Worm (Caenorhabditis elegans): ENCODE results near the gene tbc-9.
"Not testable (repeated sequence)": the region's sequence is repeated elsewhere in the genome, so short reads cannot be mapped to it uniquely, and the experiment has no call there.

Gene tbc-9

ce11 chrIV:13455200-13455599 is 47.5 kb downstream of the tbc-9 start, which contains the start of gene Y38H8A.7:
Gene Y38H8A.7 (plus strand): TSS chrIV:13455500.
- TF ChIP-seq unc-39 (tag; optimal IDR thresholded peaks at IDR 0.05); pha-4 (tag; optimal IDR thresholded peaks at IDR 0.05); sem-2 (GFP tag; optimal IDR thresholded peaks at IDR 0.05): not testable (repeated sequence)

- no peak for TF ChIP-seq lsy-2 (tag; optimal IDR thresholded peaks at IDR 0.05)
- TF ChIP-seq sptf-1 (tag; optimal IDR thresholded peaks at IDR 0.05) = no peak
- TF ChIP-seq pha-4 (tag; optimal IDR thresholded peaks at IDR 0.05) = no peak
- TF ChIP-seq M03D4.4 (tag; optimal IDR thresholded peaks at IDR 0.05) = no peak
- no peak for TF ChIP-seq elt-1 (tag; optimal IDR thresholded peaks at IDR 0.05; ENCODE audit: borderline replicate concordance, insufficient read depth)
- no peak for TF ChIP-seq elt-3 (tag; optimal IDR thresholded peaks at IDR 0.05)
- no peak for TF ChIP-seq mab-5 (tag; optimal IDR thresholded peaks at IDR 0.05)
- no peak for TF ChIP-seq ceh-39 (tag; optimal IDR thresholded peaks at IDR 0.05)
- TF ChIP-seq mls-2 (tag; optimal IDR thresholded peaks at IDR 0.05) = no peak
- TF ChIP-seq zip-8 (tag; optimal IDR thresholded peaks at IDR 0.05) = no peak
- no peak for TF ChIP-seq nhr-28 (tag; optimal IDR thresholded peaks at IDR 0.05)
These were observed 48.0 kb downstream of the tbc-9 start, which contains the start of gene uso-1 for ce11 chrIV:13454698-13455097. Gene uso-1 (minus strand): TSS chrIV:13454798.

ce11 chrIV:13453509-13453908 is 49.1 kb downstream of the tbc-9 start:
- TF ChIP-seq mep-1 (tag; optimal IDR thresholded peaks at IDR 0.05) (peak; percentile 54), sptf-1 (tag; optimal IDR thresholded peaks at IDR 0.05) (no peak)

- no peak for TF ChIP-seq hlh-1 (tag; optimal IDR thresholded peaks at IDR 0.05)
- no peak for TF ChIP-seq unc-120 (tag; optimal IDR thresholded peaks at IDR 0.05; ENCODE audit: poor library complexity, severe bottlenecking)
- no peak for TF ChIP-seq lin-13 (tag; optimal IDR thresholded peaks at IDR 0.05)
- no peak for TF ChIP-seq zip-8 (tag; optimal IDR thresholded peaks at IDR 0.05)
- TF ChIP-seq nhr-76 (tag; optimal IDR thresholded peaks at IDR 0.05) = no peak
- no peak for TF ChIP-seq elt-1 (tag; optimal IDR thresholded peaks at IDR 0.05; ENCODE audit: borderline replicate concordance, insufficient read depth)
- TF ChIP-seq unc-62 (GFP tag; optimal IDR thresholded peaks at IDR 0.05) = no peak
These were observed 51.9 kb downstream of the tbc-9 start for ce11 chrIV:13450740-13451139.

- no peak for TF ChIP-seq lsy-2 (tag; optimal IDR thresholded peaks at IDR 0.05)
- no peak for TF ChIP-seq nhr-28 (tag; optimal IDR thresholded peaks at IDR 0.05)
- no peak for TF ChIP-seq sem-2 (GFP tag; optimal IDR thresholded peaks at IDR 0.05)
- TF ChIP-seq ceh-39 (tag; optimal IDR thresholded peaks at IDR 0.05) = no peak
- TF ChIP-seq mls-2 (tag; optimal IDR thresholded peaks at IDR 0.05) = no peak
- no peak for TF ChIP-seq blmp-1 (tag; optimal IDR thresholded peaks at IDR 0.05)
- no peak for TF ChIP-seq flh-1 (GFP tag; optimal IDR thresholded peaks at IDR 0.05)
- TF ChIP-seq lin-32 (GFP tag; optimal IDR thresholded peaks at IDR 0.05) = no peak
- no peak for TF ChIP-seq unc-62 (GFP tag; optimal IDR thresholded peaks at IDR 0.05)
- TF ChIP-seq M03D4.4 (tag; optimal IDR thresholded peaks at IDR 0.05) = no peak
- TF ChIP-seq cnd-1 (tag; optimal IDR thresholded peaks at IDR 0.05) = no peak
These were observed 57.4 kb downstream of the tbc-9 start, which contains the start of gene mam-3 for ce11 chrIV:13445275-13445674. Gene mam-3 (minus strand): TSS chrIV:13445375.

ce11 chrIV:13441715-13442114 is 60.9 kb downstream of the tbc-9 start:
- TF ChIP-seq zip-8 (tag; optimal IDR thresholded peaks at IDR 0.05) = peak; percentile 90

- not testable (repeated sequence) for TF ChIP-seq cnd-1, lsy-2, blmp-1 (tag; optimal IDR thresholded peaks at IDR 0.05)
These were observed 68.8 kb downstream of the tbc-9 start, which contains the start of gene K09B11.5 for ce11 chrIV:13433904-13434303. Gene K09B11.5 (minus strand): TSS chrIV:13434004.

- TF ChIP-seq sptf-1 (tag; optimal IDR thresholded peaks at IDR 0.05) (no peak), lin-13 (tag; optimal IDR thresholded peaks at IDR 0.05) (no peak), ztf-11 (tag; optimal IDR thresholded peaks at IDR 0.05) (no peak), blmp-1 (tag; optimal IDR thresholded peaks at IDR 0.05) (no peak), ham-2 (GFP tag; optimal IDR thresholded peaks at IDR 0.05) (no peak), lsy-2 (tag; optimal IDR thresholded peaks at IDR 0.05) (no peak), mls-2 (tag; optimal IDR thresholded peaks at IDR 0.05) (no peak), nhr-12 (tag; optimal IDR thresholded peaks at IDR 0.05) (no peak), zip-8 (tag; optimal IDR thresholded peaks at IDR 0.05) (no peak), tbx-8 (GFP tag; optimal IDR thresholded peaks at IDR 0.05) (no peak), nhr-76 (tag; optimal IDR thresholded peaks at IDR 0.05) (no peak)
These were observed 73.4 kb downstream of the tbc-9 start, which contains the start of gene K09B11.4 for ce11 chrIV:13429240-13429639. Gene K09B11.4 (plus strand): TSS chrIV:13429540.
